Fruit fly (Drosophila melanogaster) whole organism, prepupa: ENCODE results near the gene CG15480.

ENCODE experiments used
- CG10631 ChIP-seq: fragments of 200-800 bp; sonication (Bioruptor generic); optimal IDR thresholded peaks from 2 replicates; lab custom pipeline; 2016; ENCODE audit warnings: missing biosample characterization, missing genetic modification characterization
- CG11294 ChIP-seq: fragments of 200-800 bp; sonication (Bioruptor generic); IDR thresholded peaks from 2 replicates; pipeline ENCODE4 v1.3.6; 2022; ENCODE audit warnings: missing biosample characterization, missing genetic modification characterization
- CG1621 ChIP-seq: fragments of 200-800 bp; sonication (Bioruptor generic); optimal IDR thresholded peaks from 3 replicates; lab custom pipeline; 2018; ENCODE audit warnings: missing biosample characterization, mild to moderate bottlenecking, missing genetic modification characterization
- CG3032 ChIP-seq: fragments of 200-800 bp; optimal IDR thresholded peaks from 2 replicates; lab custom pipeline; 2019; ENCODE audit warnings: missing biosample characterization, mild to moderate bottlenecking, missing genetic modification characterization, moderate library complexity
- CG31627 ChIP-seq: fragments of 200-800 bp; sonication (Bioruptor generic); optimal IDR thresholded peaks from 3 replicates; lab custom pipeline; 2016; ENCODE audit warnings: missing biosample characterization, missing genetic modification characterization
- CG32006 ChIP-seq: fragments of 200-800 bp; sonication (Bioruptor generic); optimal IDR thresholded peaks from 3 replicates; lab custom pipeline; 2017; ENCODE audit warnings: missing biosample characterization, mild to moderate bottlenecking, missing genetic modification characterization
- CG34406 ChIP-seq: fragments of 200-800 bp; sonication (Bioruptor generic); optimal IDR thresholded peaks from 3 replicates; lab custom pipeline; 2016; ENCODE audit warnings: missing biosample characterization, missing genetic modification characterization
- CG3919 ChIP-seq: fragments of 200-800 bp; sonication (Bioruptor generic); optimal IDR thresholded peaks from 3 replicates; lab custom pipeline; 2016; ENCODE audit warnings: missing biosample characterization, missing genetic modification characterization
- CG6792 ChIP-seq: fragments of 200-800 bp; sonication (Bioruptor generic); optimal IDR thresholded peaks from 3 replicates; lab custom pipeline; 2016; ENCODE audit warnings: missing biosample characterization, missing genetic modification characterization
- CG6808 ChIP-seq: fragments of 200-800 bp; sonication (Bioruptor generic); optimal IDR thresholded peaks from 3 replicates; lab custom pipeline; 2017; ENCODE audit warnings: missing biosample characterization, missing genetic modification characterization, mild to moderate bottlenecking, moderate library complexity, missing genetic modification reagents
- CG6854 ChIP-seq: fragments of 200-800 bp; sonication (Bioruptor generic); optimal IDR thresholded peaks from 2 replicates; lab custom pipeline; 2017; ENCODE audit warnings: missing biosample characterization, mild to moderate bottlenecking, missing genetic modification characterization
- CG7368 ChIP-seq: fragments of 200-800 bp; sonication (Bioruptor generic); optimal IDR thresholded peaks from 3 replicates; lab custom pipeline; 2016; ENCODE audit warnings: missing biosample characterization, missing genetic modification characterization
- CG8119 ChIP-seq: fragments of 200-800 bp; sonication (Bioruptor generic); IDR thresholded peaks from 3 replicates; pipeline ENCODE4 v1.3.6; 2022; ENCODE audit warnings: missing biosample characterization, missing genetic modification characterization
- CG8319 ChIP-seq: fragments of 200-800 bp; sonication (Bioruptor generic); optimal IDR thresholded peaks from 3 replicates; lab custom pipeline; 2016; ENCODE audit warnings: missing biosample characterization, missing genetic modification characterization
- CG8632 ChIP-seq: fragments of 200-800 bp; sonication (Bioruptor generic); optimal IDR thresholded peaks from 3 replicates; lab custom pipeline; 2016; ENCODE audit warnings: missing biosample characterization, missing genetic modification characterization
- Eip75B ChIP-seq: fragments of 200-800 bp; sonication (Bioruptor generic); optimal IDR thresholded peaks from 3 replicates; lab custom pipeline; 2016; ENCODE audit warnings: missing biosample characterization, missing genetic modification characterization
- Eip93F ChIP-seq: fragments of 200-800 bp; sonication (Bioruptor generic); optimal IDR thresholded peaks from 2 replicates; lab custom pipeline; 2016; ENCODE audit warnings: missing biosample characterization, mild to moderate bottlenecking, missing genetic modification characterization
- Ets21C ChIP-seq: fragments of 200-800 bp; sonication (Bioruptor generic); optimal IDR thresholded peaks from 3 replicates; lab custom pipeline; 2016; ENCODE audit warnings: missing biosample characterization, missing genetic modification characterization
- Ets96B ChIP-seq: fragments of 200-800 bp; optimal IDR thresholded peaks from 2 replicates; lab custom pipeline; 2019; ENCODE audit warnings: missing biosample characterization, mild to moderate bottlenecking, missing genetic modification characterization, moderate library complexity
- Gug ChIP-seq: fragments of 200-800 bp; sonication (Bioruptor generic); IDR thresholded peaks from 2 replicates; pipeline ENCODE4 v1.3.6; 2022; ENCODE audit warnings: missing biosample characterization, missing genetic modification characterization
- Hr38 ChIP-seq: sonication (Bioruptor generic); optimal IDR thresholded peaks from 2 replicates; lab custom pipeline; 2016; ENCODE audit warnings: missing biosample characterization, missing genetic modification characterization
- Hr39 ChIP-seq: fragments of 200-800 bp; sonication (Bioruptor generic); optimal IDR thresholded peaks from 2 replicates; lab custom pipeline; 2016; ENCODE audit warnings: missing biosample characterization, missing genetic modification characterization
- Hr4 ChIP-seq: fragments of 200-800 bp; sonication (Bioruptor generic); optimal IDR thresholded peaks from 3 replicates; lab custom pipeline; 2016; ENCODE audit warnings: missing biosample characterization, missing genetic modification characterization
- Met ChIP-seq: fragments of 200-800 bp; sonication (Bioruptor generic); optimal IDR thresholded peaks from 3 replicates; lab custom pipeline; 2016; ENCODE audit warnings: missing biosample characterization, missing genetic modification characterization
- OdsH ChIP-seq: fragments of 200-800 bp; sonication (Bioruptor generic); optimal IDR thresholded peaks from 3 replicates; lab custom pipeline; 2016; ENCODE audit warnings: missing biosample characterization, missing genetic modification characterization
- Sox102F ChIP-seq: fragments of 200-800 bp; sonication (Bioruptor generic); optimal IDR thresholded peaks from 2 replicates; lab custom pipeline; 2016; ENCODE audit warnings: missing biosample characterization, mild to moderate bottlenecking, missing genetic modification characterization
- Sox14 ChIP-seq: fragments of 200-800 bp; sonication (Bioruptor generic); optimal IDR thresholded peaks from 3 replicates; lab custom pipeline; 2016; ENCODE audit warnings: missing biosample characterization, missing genetic modification characterization
- Sox15 ChIP-seq: fragments of 200-800 bp; sonication (Bioruptor generic); optimal IDR thresholded peaks from 3 replicates; lab custom pipeline; 2016; ENCODE audit warnings: missing biosample characterization, missing genetic modification characterization
- achi ChIP-seq: fragments of 200-800 bp; sonication (Bioruptor generic); optimal IDR thresholded peaks from 3 replicates; lab custom pipeline; 2016; ENCODE audit warnings: missing biosample characterization, missing genetic modification characterization
- acj6 ChIP-seq: fragments of 200-800 bp; sonication (Bioruptor generic); optimal IDR thresholded peaks from 3 replicates; lab custom pipeline; 2016; ENCODE audit warnings: missing biosample characterization, missing genetic modification characterization
- cyc ChIP-seq: fragments of 200-800 bp; sonication (Bioruptor generic); optimal IDR thresholded peaks from 3 replicates; lab custom pipeline; 2016; ENCODE audit warnings: missing biosample characterization, missing genetic modification characterization
- dac ChIP-seq: fragments of 200-800 bp; sonication (Bioruptor generic); optimal IDR thresholded peaks from 2 replicates; lab custom pipeline; 2017; ENCODE audit warnings: missing biosample characterization, mild to moderate bottlenecking, missing genetic modification characterization
- eg ChIP-seq: fragments of 200-800 bp; sonication (Bioruptor generic); IDR thresholded peaks from 3 replicates; pipeline ENCODE4 v1.3.6; 2022; ENCODE audit warnings: missing biosample characterization, missing genetic modification characterization
- esn ChIP-seq: fragments of 200-800 bp; sonication (Bioruptor generic); optimal IDR thresholded peaks from 2 replicates; lab custom pipeline; 2016; ENCODE audit warnings: missing biosample characterization, mild to moderate bottlenecking, missing genetic modification characterization, moderate library complexity
- fd85E ChIP-seq: fragments of 200-800 bp; sonication (Bioruptor generic); optimal IDR thresholded peaks from 3 replicates; lab custom pipeline; 2016; ENCODE audit warnings: missing biosample characterization, missing genetic modification characterization
- fkh ChIP-seq: fragments of 200-800 bp; sonication (Bioruptor generic); optimal IDR thresholded peaks from 3 replicates; lab custom pipeline; 2017; ENCODE audit warnings: missing biosample characterization, mild to moderate bottlenecking, missing genetic modification characterization, moderate library complexity
- net ChIP-seq: fragments of 200-800 bp; sonication (Bioruptor generic); optimal IDR thresholded peaks from 3 replicates; lab custom pipeline; 2016; ENCODE audit warnings: missing biosample characterization, missing genetic modification characterization
- pdm3 ChIP-seq: fragments of 200-800 bp; sonication (Bioruptor generic); optimal IDR thresholded peaks from 3 replicates; lab custom pipeline; 2016; ENCODE audit warnings: missing biosample characterization, missing genetic modification characterization
- ss ChIP-seq, 2 experiments: fragments of 200-800 bp; sonication (Bioruptor generic); optimal IDR thresholded peaks; 2 replicates in 1 of 2; 3 replicates in 1 of 2; lab custom pipeline; 2017 to 2018; ENCODE audit warnings: mild to moderate bottlenecking in 2 of 2, missing biosample characterization in 2 of 2, missing genetic modification characterization in 2 of 2, moderate library complexity in 1 of 2
- svp ChIP-seq: fragments of 200-800 bp; sonication (Bioruptor generic); peaks from one replicate; lab custom pipeline; 2016; ENCODE audit warnings: missing biosample characterization, missing genetic modification characterization
- topi ChIP-seq: fragments of 200-800 bp; sonication (Bioruptor generic); optimal IDR thresholded peaks from 3 replicates; lab custom pipeline; 2016; ENCODE audit warnings: missing biosample characterization, missing genetic modification characterization
- vri ChIP-seq: fragments of 200-800 bp; sonication (Bioruptor generic); optimal IDR thresholded peaks from 3 replicates; lab custom pipeline; 2016; ENCODE audit warnings: missing biosample characterization, mild to moderate bottlenecking, missing genetic modification characterization

CG15480 gene

dm6 chr2L:13231739-13232138 lies 6.7 kb upstream of the CG15480 start, which contains the start of gene Prosalpha6T:
Gene Prosalpha6T (plus strand): TSS chr2L:13232039.
- no peak for TF ChIP-seq Ets96B
- TF ChIP-seq CG6808 (GFP tag; lab: Kevin White, UChicago) = no peak
- TF ChIP-seq Hr4 (GFP tag; lab: Kevin White, UChicago) = no peak
- TF ChIP-seq CG7368 = no peak
- no peak for TF ChIP-seq fkh (GFP tag; lab: Kevin White, UChicago)
- TF ChIP-seq, all 60 proteins: peak for 0

- TF ChIP-seq CG32006 (GFP tag; lab: Kevin White, UChicago) = no peak
- no peak for TF ChIP-seq Hr38 (GFP tag; lab: Kevin White, UChicago)
- TF ChIP-seq CG31627 (GFP tag; lab: Kevin White, UChicago) = no peak
- no peak for TF ChIP-seq Sox102F (GFP tag; lab: Kevin White, UChicago)
Observed at dm6 chr2L:13229388-13229882, 4.4 kb upstream of the CG15480 start, which contains the start of gene CG16815. Gene CG16815 (plus strand): TSS chr2L:13229832.

dm6 chr2L:13227242-13227641 lies 2.2 kb upstream of the CG15480 start, which contains the start of gene CG16813:
Gene CG16813 (plus strand): TSS chr2L:13227529.
- TF ChIP-seq Sox15 (GFP tag; lab: Kevin White, UChicago) (no peak), Hr38 (GFP tag; lab: Kevin White, UChicago) (no peak), Eip93F (GFP tag; lab: Kevin White, UChicago) (no peak), pdm3 (GFP tag; lab: Kevin White, UChicago) (no peak), CG8319 (GFP tag; lab: Kevin White, UChicago) (no peak), CG1621 (tag; lab: Kevin White, UChicago) (no peak), ss (GFP tag; optimal IDR thresholded peaks at IDR 0.05; lab: Kevin White, UChicago) (no peak), CG6854 (GFP tag; lab: Kevin White, UChicago) (no peak), acj6 (GFP tag; lab: Kevin White, UChicago) (no peak), CG32006 (GFP tag; lab: Kevin White, UChicago) (no peak), Sox14 (no peak), CG3919 (no peak), topi (GFP tag; lab: Kevin White, UChicago) (no peak), Ets21C (GFP tag; lab: Kevin White, UChicago) (no peak), dac (GFP tag; lab: Kevin White, UChicago) (no peak)

dm6 chr2L:13222225-13222648 lies 2.8 kb downstream of the CG15480 start, which contains the start of the genes Ski6 and CG16812:
Gene Ski6 (minus strand): TSS chr2L:13222429.
Gene CG16812 (plus strand): TSS chr2L:13222587.
- TF ChIP-seq Ets21C (GFP tag; lab: Kevin White, UChicago) = peak; percentile 37
- no peak for TF ChIP-seq Ets96B
- no peak for TF ChIP-seq CG3032 (tag; lab: Kevin White, UChicago)
- no peak for TF ChIP-seq CG6854 (GFP tag; lab: Kevin White, UChicago)
- no peak for TF ChIP-seq ss (GFP tag; optimal IDR thresholded peaks at IDR 0.05; lab: Kevin White, UChicago)
- TF ChIP-seq dac (GFP tag; lab: Kevin White, UChicago) = no peak
- TF ChIP-seq CG7368 = no peak
- no peak for TF ChIP-seq OdsH (GFP tag; lab: Kevin White, UChicago)
- no peak for TF ChIP-seq CG11294 (GFP tag; lab: Robert Waterston, UW)
- TF ChIP-seq CG6792 (GFP tag; lab: Kevin White, UChicago) = peak; percentile 36
- peak; percentile 41 for TF ChIP-seq CG8632 (GFP tag; lab: Kevin White, UChicago)
- peak; percentile 48 for TF ChIP-seq CG34406 (GFP tag; lab: Kevin White, UChicago)
- peak; percentile 78 for TF ChIP-seq fkh (GFP tag; lab: Kevin White, UChicago)
- no peak for TF ChIP-seq CG3919
- peak; percentile 49 for TF ChIP-seq cyc (GFP tag; lab: Kevin White, UChicago)
- no peak for TF ChIP-seq pdm3 (GFP tag; lab: Kevin White, UChicago)
- peak; percentile 44 for TF ChIP-seq Hr39 (GFP tag; lab: Kevin White, UChicago)
- TF ChIP-seq svp = no peak
- no peak for TF ChIP-seq CG32006 (GFP tag; lab: Kevin White, UChicago)
- no peak for TF ChIP-seq Sox102F (GFP tag; lab: Kevin White, UChicago)
- no peak for TF ChIP-seq CG1621 (tag; lab: Kevin White, UChicago)
- no peak for TF ChIP-seq Hr38 (GFP tag; lab: Kevin White, UChicago)
- TF ChIP-seq Gug (GFP tag; lab: Robert Waterston, UW) = peak; percentile 35; the same call in 1 of the 2 replicates
- TF ChIP-seq CG10631 = peak; percentile 75
- no peak for TF ChIP-seq acj6 (GFP tag; lab: Kevin White, UChicago)
- TF ChIP-seq Hr4 (GFP tag; lab: Kevin White, UChicago) = no peak
- TF ChIP-seq esn (GFP tag; lab: Kevin White, UChicago) = peak; percentile 70
- TF ChIP-seq CG8319 (GFP tag; lab: Kevin White, UChicago) = no peak
- peak; percentile 66 for TF ChIP-seq eg (GFP tag; lab: Robert Waterston, UW)
- TF ChIP-seq fd85E (GFP tag; lab: Kevin White, UChicago) = no peak
- no peak for TF ChIP-seq achi (GFP tag; lab: Kevin White, UChicago)
- TF ChIP-seq Sox15 (GFP tag; lab: Kevin White, UChicago) = peak; percentile 29
- no peak for TF ChIP-seq net (GFP tag; lab: Kevin White, UChicago)
- TF ChIP-seq CG8119 (GFP tag; lab: Robert Waterston, UW) = peak; percentile 43; the same call in 1 of the 3 replicates
- TF ChIP-seq CG31627 (GFP tag; lab: Kevin White, UChicago) = peak; percentile 51
- no peak for TF ChIP-seq Met
- no peak for TF ChIP-seq vri (GFP tag; lab: Kevin White, UChicago)
- TF ChIP-seq Eip75B (GFP tag; lab: Kevin White, UChicago) = no peak
